Worm (Caenorhabditis elegans): ENCODE measurements around the gene mfsd-8.

mfsd-8 gene

DNA sequence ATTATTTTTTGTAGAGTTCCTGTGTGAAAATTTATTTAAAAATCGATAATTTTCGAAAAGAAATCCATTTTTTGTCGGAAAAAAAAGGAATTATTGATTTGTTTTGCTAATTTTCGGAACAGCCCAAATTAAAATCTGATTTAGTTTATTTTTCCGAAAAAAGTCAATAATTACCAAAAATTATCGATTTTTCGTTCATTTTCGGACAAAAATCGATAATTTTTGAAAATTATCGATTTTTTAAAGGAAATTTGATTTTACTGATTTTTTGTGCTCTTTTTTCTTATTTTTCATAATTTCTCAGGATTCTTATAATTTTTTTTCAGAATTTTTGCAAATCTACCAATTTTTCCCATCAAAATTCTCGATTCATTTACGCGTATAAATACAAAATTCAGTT, 40.7 kb upstream of the mfsd-8 start:
- TF ChIP-seq dmd-6 (GFP tag; IDR thresholded peaks at IDR 0.05) (no peak), ceh-28 (tag; optimal IDR thresholded peaks at IDR 0.05) (peak; percentile 31), skn-1 (tag; optimal IDR thresholded peaks at IDR 0.05) (no peak), Y105C5A.15 (GFP tag; IDR thresholded peaks at IDR 0.05) (no peak)

DNA sequence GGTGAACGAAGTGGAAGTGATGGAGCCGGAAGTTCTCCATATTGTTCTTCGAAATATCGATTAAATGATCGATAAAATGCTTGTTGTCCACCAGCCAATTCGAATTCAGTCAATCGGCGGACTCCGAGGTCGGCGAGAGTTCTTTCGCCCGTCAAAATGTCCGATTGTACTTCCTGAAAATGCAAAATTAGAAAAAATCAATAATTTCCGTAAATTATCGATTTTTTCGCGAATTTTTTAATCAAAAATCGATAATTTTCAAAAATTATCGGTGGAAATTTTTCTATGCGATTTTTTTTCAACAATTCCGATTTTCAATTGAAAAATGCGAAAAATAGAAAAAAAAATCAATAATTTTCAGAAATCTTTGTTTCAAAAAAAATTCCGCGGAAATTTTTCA, 40.2 kb upstream of the mfsd-8 start:
- TF ChIP-seq unc-130 (GFP tag; optimal IDR thresholded peaks at IDR 0.05) (no peak), D1046.2 (GFP tag; IDR thresholded peaks at IDR 0.05) (no peak), dve-1 (tag; optimal IDR thresholded peaks at IDR 0.05; ENCODE audit: insufficient read depth) (no peak), hlh-30 (tag; optimal IDR thresholded peaks at IDR 0.05; ENCODE audit: insufficient read depth) (no peak), ceh-28 (tag; optimal IDR thresholded peaks at IDR 0.05) (peak; percentile 57), pqm-1 (tag; optimal IDR thresholded peaks at IDR 0.05) (no peak), F37D6.2 (tag; optimal IDR thresholded peaks at IDR 0.05) (no peak), snpc-1.2 (GFP tag; IDR thresholded peaks at IDR 0.05) (no peak)

DNA sequence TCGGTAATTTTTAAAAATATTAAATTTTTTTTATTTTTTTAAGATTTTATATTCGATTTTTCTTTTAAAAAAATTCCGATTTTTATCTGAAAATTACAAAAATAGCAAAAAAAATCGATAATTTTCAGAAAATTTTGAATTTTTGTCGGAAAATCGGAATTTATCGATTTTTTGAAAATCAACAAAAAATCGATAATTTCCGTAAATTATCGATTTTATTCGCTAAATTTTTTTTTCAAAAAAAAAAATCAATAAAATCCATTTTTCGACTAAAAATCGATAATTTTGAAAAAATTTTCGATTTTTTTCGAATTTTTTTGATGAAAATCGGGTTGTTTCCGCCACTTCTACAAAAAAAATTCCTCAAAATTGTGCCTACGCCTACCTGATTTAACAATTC, 39.7 kb upstream of the mfsd-8 start:
- TF ChIP-seq T26A8.4 (GFP tag; IDR thresholded peaks at IDR 0.05) = no peak
- TF ChIP-seq ceh-28 (tag; optimal IDR thresholded peaks at IDR 0.05) = peak; percentile 89

DNA sequence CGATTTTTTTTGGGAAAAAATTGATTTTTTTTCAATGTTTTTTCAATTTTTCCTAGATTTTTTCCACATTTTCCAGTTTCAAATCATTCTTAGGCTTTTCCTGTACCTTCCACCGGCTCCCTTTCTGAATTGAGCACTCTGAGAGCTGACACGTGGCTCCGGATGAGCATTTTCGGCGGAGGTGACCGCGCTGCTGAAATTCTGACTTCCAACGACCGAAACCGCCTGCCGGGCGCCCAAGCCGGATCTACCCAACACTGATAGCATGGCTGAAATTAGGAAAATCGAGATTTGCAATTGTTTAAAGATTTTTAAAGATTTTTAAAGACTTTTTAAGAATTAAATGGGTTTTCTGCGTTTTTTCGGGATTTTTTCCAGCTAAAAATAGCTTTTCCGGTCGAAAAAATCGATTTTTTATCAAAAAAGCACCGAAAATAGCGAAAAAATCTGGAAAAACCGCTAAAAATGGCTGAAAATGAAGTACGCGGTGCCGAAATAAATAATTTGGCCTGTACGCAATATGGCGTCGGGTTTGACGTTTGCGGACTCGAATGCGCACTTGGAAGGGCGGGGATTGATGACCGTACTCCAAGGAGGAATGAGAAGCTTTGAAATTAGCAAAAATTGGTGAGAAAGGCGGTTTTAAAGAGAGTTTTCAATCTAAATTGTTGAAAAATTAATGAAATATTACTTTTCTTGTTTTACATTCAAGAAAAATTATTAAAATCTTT, 33.6 kb upstream of the mfsd-8 start, which contains the start of gene nduf-9:
nduf-9 (minus strand) TSS at position 269 of the 731 bp plus-strand sequence.
- TF ChIP-seq zip-11 (GFP tag; IDR thresholded peaks at IDR 0.05) (no peak), T20F7.1 (GFP tag; optimal IDR thresholded peaks at IDR 0.05) (no peak), pqm-1 (tag; optimal IDR thresholded peaks at IDR 0.05) (no peak), nhr-76 (tag; optimal IDR thresholded peaks at IDR 0.05) (no peak), hlh-11 (tag; optimal IDR thresholded peaks at IDR 0.05) (no peak), zip-2 (tag; optimal IDR thresholded peaks at IDR 0.05) (no peak), dmd-8 (GFP tag; IDR thresholded peaks at IDR 0.05) (no peak), nhr-10 (tag; optimal IDR thresholded peaks at IDR 0.05) (no peak), saeg-2 (GFP tag; IDR thresholded peaks at IDR 0.05) (no peak), unc-39 (tag; optimal IDR thresholded peaks at IDR 0.05) (no peak), nhr-25 (tag; optimal IDR thresholded peaks at IDR 0.05; ENCODE audit: borderline replicate concordance, insufficient read depth) (no peak), madf-5 (GFP tag; IDR thresholded peaks at IDR 0.05) (no peak), R02D3.7 (tag; optimal IDR thresholded peaks at IDR 0.05) (no peak), lin-1 (GFP tag; IDR thresholded peaks at IDR 0.05) (no peak), egl-27 (tag; optimal IDR thresholded peaks at IDR 0.05) (no peak), T26A8.4 (GFP tag; IDR thresholded peaks at IDR 0.05) (no peak), F10B5.3 (tag; optimal IDR thresholded peaks at IDR 0.05) (no peak), lim-7 (GFP tag; IDR thresholded peaks at IDR 0.05) (no peak), ceh-82 (tag; optimal IDR thresholded peaks at IDR 0.05) (no peak), nhr-11 (tag; optimal IDR thresholded peaks at IDR 0.05) (no peak), mes-2 (tag; optimal IDR thresholded peaks at IDR 0.05; ENCODE audit: poor library complexity, severe bottlenecking) (peak; percentile 83), egl-43 (GFP tag; IDR thresholded peaks at IDR 0.05) (no peak), zag-1 (tag; optimal IDR thresholded peaks at IDR 0.05) (no peak), Y5F2A.4 (GFP tag; optimal IDR thresholded peaks at IDR 0.05) (no peak), lin-13 (GFP tag; optimal IDR thresholded peaks at IDR 0.05) (peak; percentile 29), hmg-1.1 (GFP tag; IDR thresholded peaks at IDR 0.05) (peak; percentile 8; the same call in 1 of the 2 replicates), nhr-42 (GFP tag; IDR thresholded peaks at IDR 0.05) (no peak), rbr-2 (tag; optimal IDR thresholded peaks at IDR 0.05) (peak; percentile 6), dmd-6 (GFP tag; IDR thresholded peaks at IDR 0.05) (no peak), Y48G9A.11 (GFP tag; IDR thresholded peaks at IDR 0.05) (no peak), lin-15B (tag; optimal IDR thresholded peaks at IDR 0.05) (no peak), aly-2 (tag; optimal IDR thresholded peaks at IDR 0.05) (no peak), cey-2 (tag; optimal IDR thresholded peaks at IDR 0.05; ENCODE audit: borderline replicate concordance, insufficient read depth) (no peak), tag-97 (GFP tag; IDR thresholded peaks at IDR 0.05) (no peak), pha-4 (GFP tag; IDR thresholded peaks at IDR 0.05) (no peak), pha-4 (tag; optimal IDR thresholded peaks at IDR 0.05) (no peak)

Data from whole organism, L4 larva.